Comparison of ENCODE assay signal across 1 fruit fly cellular context in genomic region chr3R:16524593-16525111, dm6.
TF ChIP-seq lines count a peak whose summit lies in the region.

No protein-coding gene starts in this region.

TF ChIP-seq in whole organism, embryonic, 481 proteins besides CTCF, POLR2A, EP300 and RAD21 (continued from another document):
- peak; percentile 56 for TF ChIP-seq CG18619 (GFP tag; optimal IDR thresholded peaks at IDR 0.05; lab: Kevin White, UChicago)
- no peak for TF ChIP-seq slbo (GFP tag; IDR thresholded peaks at IDR 0.05; lab: Robert Waterston, UW)
- no peak for TF ChIP-seq CG14965 (GFP tag; optimal IDR thresholded peaks at IDR 0.05; lab: Kevin White, UChicago; ENCODE audit: borderline replicate concordance)
- no peak for TF ChIP-seq ham (GFP tag; IDR thresholded peaks at IDR 0.05; lab: Robert Waterston, UW)
- no peak for TF ChIP-seq Usf (GFP tag; optimal IDR thresholded peaks at IDR 0.05; lab: Kevin White, UChicago)
- no peak for TF ChIP-seq CG1792 (GFP tag; optimal IDR thresholded peaks at IDR 0.05; lab: Kevin White, UChicago)
- no peak for TF ChIP-seq CG13894 (tag; optimal IDR thresholded peaks at IDR 0.05; lab: Kevin White, UChicago)
- TF ChIP-seq maf-S (GFP tag; optimal IDR thresholded peaks at IDR 0.05; lab: Kevin White, UChicago) = peak; percentile 22
- no peak; the same call in 2 of the 3 replicates for TF ChIP-seq dysf (GFP tag; IDR thresholded peaks at IDR 0.05; lab: Robert Waterston, UW)
- TF ChIP-seq Vsx1 (GFP tag; optimal IDR thresholded peaks at IDR 0.05; lab: Kevin White, UChicago) = peak; percentile 19
- TF ChIP-seq Ravus (GFP tag; IDR thresholded peaks at IDR 0.05; lab: Robert Waterston, UW) = no peak
- peak; percentile 50 for TF ChIP-seq Sox100B (GFP tag; optimal IDR thresholded peaks at IDR 0.05; lab: Kevin White, UChicago)
- peak; percentile 51 for TF ChIP-seq peb (GFP tag; IDR thresholded peaks at IDR 0.05; lab: Robert Waterston, UW)
- TF ChIP-seq CG6791 (GFP tag; IDR thresholded peaks at IDR 0.05; lab: Robert Waterston, UW; ENCODE audit: partially characterized antibody) = no peak
- no peak for TF ChIP-seq CG9609 (GFP tag; optimal IDR thresholded peaks at IDR 0.05; lab: Kevin White, UChicago)
- TF ChIP-seq MESR4 (GFP tag; optimal IDR thresholded peaks at IDR 0.05; lab: Kevin White, UChicago) = no peak
- peak; percentile 88 for TF ChIP-seq chm (GFP tag; IDR thresholded peaks at IDR 0.05; lab: Robert Waterston, UW)
- peak; percentile 60 for TF ChIP-seq CG10209 (GFP tag; optimal IDR thresholded peaks at IDR 0.05; lab: Kevin White, UChicago)
- TF ChIP-seq CG8944 (GFP tag; optimal IDR thresholded peaks at IDR 0.05; lab: Kevin White, UChicago) = peak; percentile 45
- no peak for TF ChIP-seq Nf-YC (tag; optimal IDR thresholded peaks at IDR 0.05; lab: Kevin White, UChicago)
- peak; percentile 84 for TF ChIP-seq CG17802 (tag; optimal IDR thresholded peaks at IDR 0.05; lab: Kevin White, UChicago)
- no peak for TF ChIP-seq wdn (GFP tag; IDR thresholded peaks at IDR 0.05; lab: Robert Waterston, UW)
- TF ChIP-seq Six4 (GFP tag; optimal IDR thresholded peaks at IDR 0.05; lab: Kevin White, UChicago) = peak; percentile 32
- no peak for TF ChIP-seq br (optimal IDR thresholded peaks at IDR 0.05; lab: Kevin White, UChicago)
- TF ChIP-seq CG1602 (GFP tag; optimal IDR thresholded peaks at IDR 0.05; lab: Kevin White, UChicago) = peak; percentile 32
- no peak for TF ChIP-seq CG3281 (GFP tag; optimal IDR thresholded peaks at IDR 0.05; lab: Kevin White, UChicago)
- TF ChIP-seq dati (GFP tag; IDR thresholded peaks at IDR 0.05; lab: Robert Waterston, UW) = no peak
- peak; percentile 74 for TF ChIP-seq Sry-β (GFP tag; optimal IDR thresholded peaks at IDR 0.05; lab: Kevin White, UChicago)
- no peak for TF ChIP-seq sd (tag; optimal IDR thresholded peaks at IDR 0.05; lab: Kevin White, UChicago)
- peak; percentile 36 for TF ChIP-seq Side (GFP tag; optimal IDR thresholded peaks at IDR 0.05; lab: Kevin White, UChicago)
- 0 out of 3 replicates have a peak, but pooled peaks have one; percentile 54 for TF ChIP-seq CG3726 (GFP tag; IDR thresholded peaks at IDR 0.05; lab: Robert Waterston, UW)
- peak; percentile 42 for TF ChIP-seq CG10979 (tag; optimal IDR thresholded peaks at IDR 0.05; lab: Kevin White, UChicago)
- TF ChIP-seq CG12219 (GFP tag; optimal IDR thresholded peaks at IDR 0.05; lab: Kevin White, UChicago) = peak; percentile 41
- TF ChIP-seq HLH54F (GFP tag; optimal IDR thresholded peaks at IDR 0.05; lab: Kevin White, UChicago) = no peak
- peak; percentile 7 for TF ChIP-seq CrebB (tag; optimal IDR thresholded peaks at IDR 0.05; lab: Kevin White, UChicago)
- no peak for TF ChIP-seq disco-r (GFP tag; optimal IDR thresholded peaks at IDR 0.05; lab: Kevin White, UChicago)
- TF ChIP-seq CG14860 (GFP tag; IDR thresholded peaks at IDR 0.05; lab: Robert Waterston, UW; ENCODE audit: partially characterized antibody) = no peak
- no peak for TF ChIP-seq Rx (GFP tag; IDR thresholded peaks at IDR 0.05; lab: Robert Waterston, UW)
- no peak for TF ChIP-seq vfl (GFP tag; optimal IDR thresholded peaks at IDR 0.05; lab: Kevin White, UChicago)
- no peak for TF ChIP-seq CG1832 (GFP tag; optimal IDR thresholded peaks at IDR 0.05; lab: Kevin White, UChicago)
- peak; percentile 26 for TF ChIP-seq CG13775 (GFP tag; optimal IDR thresholded peaks at IDR 0.05; lab: Kevin White, UChicago)
- TF ChIP-seq CG11398 (GFP tag; optimal IDR thresholded peaks at IDR 0.05; lab: Kevin White, UChicago) = peak; percentile 56
- no peak for TF ChIP-seq mld (GFP tag; IDR thresholded peaks at IDR 0.05; lab: Robert Waterston, UW; ENCODE audit: partially characterized antibody)
- TF ChIP-seq ranshi (GFP tag; IDR thresholded peaks at IDR 0.05; lab: Robert Waterston, UW) = no peak
- no peak for TF ChIP-seq CG7357 (GFP tag; IDR thresholded peaks at IDR 0.05; lab: Robert Waterston, UW)
- no peak for TF ChIP-seq CG12769 (tag; optimal IDR thresholded peaks at IDR 0.05; lab: Kevin White, UChicago)
- peak; percentile 83 for TF ChIP-seq CG9727 (GFP tag; optimal IDR thresholded peaks at IDR 0.05; lab: Kevin White, UChicago)
- TF ChIP-seq CG14710 (tag; optimal IDR thresholded peaks at IDR 0.05; lab: Kevin White, UChicago) = peak; percentile 92
- TF ChIP-seq jigr1 (GFP tag; IDR thresholded peaks at IDR 0.05; lab: Robert Waterston, UW) = no peak
- TF ChIP-seq CG16863 (GFP tag; optimal IDR thresholded peaks at IDR 0.05; lab: Kevin White, UChicago) = peak; percentile 52
- peak; percentile 58 for TF ChIP-seq CG10431 (GFP tag; optimal IDR thresholded peaks at IDR 0.05; lab: Kevin White, UChicago)
- TF ChIP-seq CG43689 (GFP tag; IDR thresholded peaks at IDR 0.05; lab: Robert Waterston, UW) = no peak
- TF ChIP-seq CG7556 (GFP tag; optimal IDR thresholded peaks at IDR 0.05; lab: Kevin White, UChicago) = peak; percentile 52
- TF ChIP-seq GATAe (GFP tag; conservative IDR thresholded peaks at IDR 0.05; lab: Robert Waterston, UW) = no peak
- no peak for TF ChIP-seq C15 (GFP tag; IDR thresholded peaks at IDR 0.05; lab: Robert Waterston, UW)
- peak; percentile 49 for TF ChIP-seq CG2678 (tag; optimal IDR thresholded peaks at IDR 0.05; lab: Kevin White, UChicago)
- TF ChIP-seq Neu2 (GFP tag; optimal IDR thresholded peaks at IDR 0.05; lab: Kevin White, UChicago; ENCODE audit: borderline replicate concordance) = no peak
- no peak for TF ChIP-seq danr (GFP tag; IDR thresholded peaks at IDR 0.05; lab: Robert Waterston, UW)
- no peak for TF ChIP-seq Fer2 (tag; optimal IDR thresholded peaks at IDR 0.05; lab: Kevin White, UChicago)
- TF ChIP-seq stwl (tag; optimal IDR thresholded peaks at IDR 0.05; lab: Kevin White, UChicago) = peak; percentile 65
- TF ChIP-seq btn (GFP tag; optimal IDR thresholded peaks at IDR 0.05; lab: Kevin White, UChicago) = no peak
- TF ChIP-seq tll (GFP tag; optimal IDR thresholded peaks at IDR 0.05; lab: Kevin White, UChicago) = no peak
- peak; percentile 31 for TF ChIP-seq jing (GFP tag; optimal IDR thresholded peaks at IDR 0.05; lab: Kevin White, UChicago)
- TF ChIP-seq pnt (GFP tag; optimal IDR thresholded peaks at IDR 0.05; lab: Kevin White, UChicago) = peak; percentile 61
- TF ChIP-seq tx (GFP tag; optimal IDR thresholded peaks at IDR 0.05; lab: Kevin White, UChicago) = no peak
- peak in 1 of 2 experiments; percentile 56 for TF ChIP-seq Pdp1 (GFP tag; optimal IDR thresholded peaks at IDR 0.05; lab: Kevin White, UChicago)
- TF ChIP-seq ind (GFP tag; optimal IDR thresholded peaks at IDR 0.05; lab: Kevin White, UChicago) = no peak
- TF ChIP-seq croc (GFP tag; conservative IDR thresholded peaks at IDR 0.05; lab: Robert Waterston, UW) = peak; percentile 39
- TF ChIP-seq CG5180 (GFP tag; optimal IDR thresholded peaks at IDR 0.05; lab: Kevin White, UChicago) = no peak
- no peak for TF ChIP-seq CG11456 (GFP tag; IDR thresholded peaks at IDR 0.05; lab: Robert Waterston, UW)
- peak; percentile 48 for TF ChIP-seq CoRest (tag; optimal IDR thresholded peaks at IDR 0.05; lab: Kevin White, UChicago)
- peak; percentile 29; the same call in 1 of the 2 replicates for TF ChIP-seq ap (GFP tag; IDR thresholded peaks at IDR 0.05; lab: Robert Waterston, UW)
- TF ChIP-seq CG10147 (GFP tag; optimal IDR thresholded peaks at IDR 0.05; lab: Kevin White, UChicago) = no peak
- no peak for TF ChIP-seq amos (GFP tag; IDR thresholded peaks at IDR 0.05; lab: Robert Waterston, UW; ENCODE audit: partially characterized antibody)
- TF ChIP-seq ftz-f1 (GFP tag; optimal IDR thresholded peaks at IDR 0.05; lab: Kevin White, UChicago) = no peak
- TF ChIP-seq hth (optimal IDR thresholded peaks at IDR 0.05; lab: Kevin White, UChicago) = no peak
- no peak for TF ChIP-seq CG12155 (GFP tag; optimal IDR thresholded peaks at IDR 0.05; lab: Kevin White, UChicago)
- TF ChIP-seq hb (GFP tag; IDR thresholded peaks at IDR 0.05; lab: Robert Waterston, UW; ENCODE audit: partially characterized antibody) = no peak
- no peak for TF ChIP-seq CG14050 (GFP tag; IDR thresholded peaks at IDR 0.05; lab: Robert Waterston, UW)
- peak; percentile 75; the same call in 2 of the 3 replicates for TF ChIP-seq CG17361 (GFP tag; IDR thresholded peaks at IDR 0.05; lab: Robert Waterston, UW)
- TF ChIP-seq CG2120 (GFP tag; optimal IDR thresholded peaks at IDR 0.05; lab: Kevin White, UChicago) = no peak
- TF ChIP-seq CG10321 (GFP tag; IDR thresholded peaks at IDR 0.05; lab: Robert Waterston, UW) = no peak
- peak; percentile 51 for TF ChIP-seq CG6813 (GFP tag; optimal IDR thresholded peaks at IDR 0.05; lab: Kevin White, UChicago)
- peak; percentile 83 for TF ChIP-seq CG1603 (tag; optimal IDR thresholded peaks at IDR 0.05; lab: Kevin White, UChicago)
- no peak for TF ChIP-seq NfI (GFP tag; optimal IDR thresholded peaks at IDR 0.05; lab: Kevin White, UChicago)
- peak; percentile 85 for TF ChIP-seq dmrt11E (tag; optimal IDR thresholded peaks at IDR 0.05; lab: Kevin White, UChicago)
- 0 out of 2 replicates have a peak, but pooled peaks have one; percentile 13 for TF ChIP-seq CG11247 (GFP tag; IDR thresholded peaks at IDR 0.05; lab: Robert Waterston, UW)
- peak; percentile 76 for TF ChIP-seq MTF-1 (GFP tag; optimal IDR thresholded peaks at IDR 0.05; lab: Kevin White, UChicago; ENCODE audit: borderline replicate concordance)
- TF ChIP-seq CG6683 (GFP tag; optimal IDR thresholded peaks at IDR 0.05; lab: Kevin White, UChicago) = peak; percentile 18
- peak; percentile 60 for TF ChIP-seq grn (GFP tag; optimal IDR thresholded peaks at IDR 0.05; lab: Kevin White, UChicago)
- peak; percentile 90 for TF ChIP-seq Ets65A (GFP tag; lab: Kevin White, UChicago)
- peak; percentile 38 for TF ChIP-seq CG10462 (GFP tag; optimal IDR thresholded peaks at IDR 0.05; lab: Kevin White, UChicago)
- no peak for TF ChIP-seq CG12071 (GFP tag; optimal IDR thresholded peaks at IDR 0.05; lab: Kevin White, UChicago)
- TF ChIP-seq oc (tag; optimal IDR thresholded peaks at IDR 0.05; lab: Kevin White, UChicago) = no peak
- TF ChIP-seq nom (GFP tag; optimal IDR thresholded peaks at IDR 0.05; lab: Kevin White, UChicago) = peak; percentile 5
- peak; percentile 44; the same call in 1 of the 3 replicates for TF ChIP-seq ken (GFP tag; IDR thresholded peaks at IDR 0.05; lab: Robert Waterston, UW)
- TF ChIP-seq az2 (GFP tag; optimal IDR thresholded peaks at IDR 0.05; lab: Kevin White, UChicago) = no peak
- TF ChIP-seq CG12299 (tag; optimal IDR thresholded peaks at IDR 0.05; lab: Kevin White, UChicago) = no peak
- peak; percentile 41 for TF ChIP-seq CG6689 (GFP tag; IDR thresholded peaks at IDR 0.05; lab: Robert Waterston, UW)
- TF ChIP-seq her (GFP tag; optimal IDR thresholded peaks at IDR 0.05; lab: Kevin White, UChicago) = no peak
- TF ChIP-seq CG6654 (GFP tag; optimal IDR thresholded peaks at IDR 0.05; lab: Kevin White, UChicago) = peak; percentile 63
- TF ChIP-seq CG31224 (GFP tag; IDR thresholded peaks at IDR 0.05; lab: Robert Waterston, UW) = no peak
- no peak for TF ChIP-seq Lim3 (GFP tag; IDR thresholded peaks at IDR 0.05; lab: Robert Waterston, UW)
- TF ChIP-seq fd96Cb (tag; optimal IDR thresholded peaks at IDR 0.05; lab: Kevin White, UChicago) = peak; percentile 65
- no peak for TF ChIP-seq Dfd (GFP tag; optimal IDR thresholded peaks at IDR 0.05; lab: Kevin White, UChicago)
- 0 out of 2 replicates have a peak, but pooled peaks have one; percentile 53 for TF ChIP-seq CG10959 (GFP tag; IDR thresholded peaks at IDR 0.05; lab: Robert Waterston, UW)
- TF ChIP-seq Eip74EF (GFP tag; optimal IDR thresholded peaks at IDR 0.05; lab: Kevin White, UChicago) = no peak
- TF ChIP-seq exex (tag; optimal IDR thresholded peaks at IDR 0.05; lab: Kevin White, UChicago) = peak; percentile 32
- TF ChIP-seq tio (GFP tag; optimal IDR thresholded peaks at IDR 0.05; lab: Kevin White, UChicago) = no peak
- no peak for TF ChIP-seq CG11504 (tag; optimal IDR thresholded peaks at IDR 0.05; lab: Kevin White, UChicago)
- TF ChIP-seq CG10543 (GFP tag; optimal IDR thresholded peaks at IDR 0.05; lab: Kevin White, UChicago) = peak; percentile 55
- 0 out of 2 replicates have a peak, but pooled peaks have one; percentile 34 for TF ChIP-seq CG14441 (GFP tag; IDR thresholded peaks at IDR 0.05; lab: Robert Waterston, UW)
- no peak for TF ChIP-seq CG7786 (GFP tag; optimal IDR thresholded peaks at IDR 0.05; lab: Kevin White, UChicago)
- no peak for TF ChIP-seq CG15269 (tag; optimal IDR thresholded peaks at IDR 0.05; lab: Kevin White, UChicago)
- TF ChIP-seq ash1 (GFP tag; optimal IDR thresholded peaks at IDR 0.05; lab: Kevin White, UChicago) = no peak
- TF ChIP-seq Drgx (GFP tag; IDR thresholded peaks at IDR 0.05; lab: Robert Waterston, UW) = no peak
- TF ChIP-seq odd (GFP tag; optimal IDR thresholded peaks at IDR 0.05; lab: Kevin White, UChicago) = peak; percentile 34
- TF ChIP-seq sr (GFP tag; IDR thresholded peaks at IDR 0.05; lab: Robert Waterston, UW) = no peak
- TF ChIP-seq zfh2 (GFP tag; optimal IDR thresholded peaks at IDR 0.05; lab: Kevin White, UChicago) = no peak
- TF ChIP-seq BEAF-32 (GFP tag; optimal IDR thresholded peaks at IDR 0.05; lab: Kevin White, UChicago) = no peak
- TF ChIP-seq CG4617 (GFP tag; optimal IDR thresholded peaks at IDR 0.05; lab: Kevin White, UChicago; ENCODE audit: borderline replicate concordance) = no peak
- TF ChIP-seq tgo (GFP tag; IDR thresholded peaks at IDR 0.05; lab: Robert Waterston, UW) = no peak; the same call in 2 of the 3 replicates
- no peak for TF ChIP-seq CG3847 (GFP tag; IDR thresholded peaks at IDR 0.05; lab: Robert Waterston, UW)
- no peak for TF ChIP-seq CG5953 (GFP tag; IDR thresholded peaks at IDR 0.05; lab: Robert Waterston, UW)
- peak; percentile 9 for TF ChIP-seq Bdp1 (GFP tag; optimal IDR thresholded peaks at IDR 0.05; lab: Kevin White, UChicago)
TF ChIP-seq in whole organism, embryonic: peak in this region for 210.
